Worm (Caenorhabditis elegans) whole organism, L3 larva: Measurements from ENCODE around the gene srw-136.

Experiments
- R02D3.7 ChIP-seq: fragments of 150-350 bp; optimal IDR thresholded peaks from 2 replicates; lab custom pipeline; 2014; ENCODE audit warnings: missing biosample characterization, missing genetic modification characterization
- ZK546.5 ChIP-seq: sonication (generic microtip); optimal IDR thresholded peaks from 2 replicates; lab custom pipeline; 2017; ENCODE audit warnings: missing biosample characterization, missing genetic modification characterization
- ama-1 ChIP-seq: fragments of 150-350 bp; optimal IDR thresholded peaks from 2 replicates; lab custom pipeline; 2018
- ceh-16 ChIP-seq: sonication (generic microtip); optimal IDR thresholded peaks from 2 replicates; lab custom pipeline; 2017; ENCODE audit warnings: missing biosample characterization, missing genetic modification characterization
- ceh-28 ChIP-seq: fragments of 150-350 bp; optimal IDR thresholded peaks from 2 replicates; lab custom pipeline; 2014; ENCODE audit warnings: missing biosample characterization, missing genetic modification reagents, missing genetic modification characterization
- ceh-82 ChIP-seq: fragments of 150-350 bp; optimal IDR thresholded peaks from 2 replicates; lab custom pipeline; 2014; ENCODE audit warnings: missing biosample characterization, missing genetic modification characterization
- daf-12 ChIP-seq: fragments of 150-350 bp; optimal IDR thresholded peaks from 2 replicates; lab custom pipeline; 2014; ENCODE audit warnings: missing biosample characterization, missing genetic modification reagents, missing genetic modification characterization
- eor-1 ChIP-seq, 2 experiments: fragments of 150-350 bp; optimal IDR thresholded peaks; 2 replicates each; lab custom pipeline; 2014 to 2018; ENCODE audit warnings: missing biosample characterization in 2 of 2, missing genetic modification characterization in 2 of 2
- fos-1 ChIP-seq: fragments of 150-350 bp; optimal IDR thresholded peaks from 2 replicates; lab custom pipeline; 2014; ENCODE audit warnings: missing biosample characterization, missing genetic modification characterization
- lsy-12 ChIP-seq: sonication (generic microtip); optimal IDR thresholded peaks from 2 replicates; lab custom pipeline; 2016; ENCODE audit warnings: mild to moderate bottlenecking, missing genetic modification characterization, missing compliant biosample characterization
- mdl-1 ChIP-seq: fragments of 150-350 bp; optimal IDR thresholded peaks from 2 replicates; lab custom pipeline; 2014; ENCODE audit warnings: missing biosample characterization, missing genetic modification characterization
- nfya-1 ChIP-seq: sonication (generic microtip); optimal IDR thresholded peaks from 2 replicates; lab custom pipeline; 2017; ENCODE audit warnings: missing genetic modification characterization, mild to moderate bottlenecking, missing compliant biosample characterization, antibody characterized with exemption, moderate library complexity; ENCODE audit not compliant: insufficient read depth
- nhr-11 ChIP-seq: fragments of 150-350 bp; optimal IDR thresholded peaks from 2 replicates; lab custom pipeline; 2014; ENCODE audit warnings: missing biosample characterization, missing genetic modification characterization
- nhr-12 ChIP-seq: fragments of 150-350 bp; optimal IDR thresholded peaks from 2 replicates; lab custom pipeline; 2014; ENCODE audit warnings: missing biosample characterization, missing genetic modification characterization
- nhr-23 ChIP-seq: fragments of 150-350 bp; optimal IDR thresholded peaks from 2 replicates; lab custom pipeline; 2014; ENCODE audit warnings: missing biosample characterization, missing genetic modification reagents, missing genetic modification characterization
- nhr-237 ChIP-seq: fragments of 150-350 bp; optimal IDR thresholded peaks from 2 replicates; lab custom pipeline; 2014; ENCODE audit warnings: missing biosample characterization, missing genetic modification characterization
- nhr-25 ChIP-seq: sonication (generic microtip); optimal IDR thresholded peaks from 2 replicates; lab custom pipeline; 2017; ENCODE audit warnings: missing biosample characterization, missing genetic modification characterization
- nhr-43 ChIP-seq: sonication (generic microtip); optimal IDR thresholded peaks from 2 replicates; lab custom pipeline; 2016; ENCODE audit warnings: mild to moderate bottlenecking, missing genetic modification characterization, missing compliant biosample characterization; ENCODE audit not compliant: poor library complexity, severe bottlenecking
- nhr-67 ChIP-seq: fragments of 150-350 bp; optimal IDR thresholded peaks from 2 replicates; lab custom pipeline; 2014; ENCODE audit warnings: missing biosample characterization, missing genetic modification characterization
- nhr-76 ChIP-seq: fragments of 150-350 bp; sonication (generic microtip); optimal IDR thresholded peaks from 5 replicates; lab custom pipeline; 2014; ENCODE audit warnings: missing biosample characterization, missing genetic modification characterization
- nhr-77 ChIP-seq: fragments of 150-350 bp; optimal IDR thresholded peaks from 2 replicates; lab custom pipeline; 2014; ENCODE audit warnings: missing biosample characterization, missing genetic modification characterization
- pha-4 ChIP-seq: fragments of 150-350 bp; optimal IDR thresholded peaks from 2 replicates; lab custom pipeline; 2014; ENCODE audit warnings: missing biosample characterization, missing genetic modification reagents, missing genetic modification characterization
- pqm-1 ChIP-seq: fragments of 150-350 bp; optimal IDR thresholded peaks from 2 replicates; lab custom pipeline; 2017; ENCODE audit warnings: missing biosample characterization, missing genetic modification characterization, inconsistent platforms
- sea-2 ChIP-seq: fragments of 150-350 bp; sonication (generic microtip); optimal IDR thresholded peaks from 4 replicates; lab custom pipeline; 2014; ENCODE audit warnings: missing biosample characterization, missing genetic modification reagents, missing genetic modification characterization
- skn-1 ChIP-seq: fragments of 150-350 bp; optimal IDR thresholded peaks from 2 replicates; lab custom pipeline; 2014; ENCODE audit warnings: missing biosample characterization, missing genetic modification characterization
- snpc-4 ChIP-seq: fragments of 150-350 bp; optimal IDR thresholded peaks from 2 replicates; lab custom pipeline; 2014; ENCODE audit warnings: missing biosample characterization, missing genetic modification characterization
- tbx-2 ChIP-seq: sonication (generic microtip); optimal IDR thresholded peaks from 2 replicates; lab custom pipeline; 2016; ENCODE audit warnings: mild to moderate bottlenecking, missing genetic modification characterization, missing compliant biosample characterization
- unc-39 ChIP-seq: sonication (generic microtip); optimal IDR thresholded peaks from 4 replicates; lab custom pipeline; 2017; ENCODE audit warnings: missing biosample characterization, missing genetic modification characterization
- unc-62 ChIP-seq: fragments of 150-350 bp; sonication (generic microtip); optimal IDR thresholded peaks from 4 replicates; lab custom pipeline; 2014; ENCODE audit warnings: missing biosample characterization, missing genetic modification reagents, missing genetic modification characterization
- zag-1 ChIP-seq: fragments of 150-350 bp; optimal IDR thresholded peaks from 2 replicates; lab custom pipeline; 2014; ENCODE audit warnings: missing biosample characterization, missing genetic modification characterization
- ztf-11 ChIP-seq: fragments of 150-350 bp; optimal IDR thresholded peaks from 2 replicates; lab custom pipeline; 2014; ENCODE audit warnings: missing biosample characterization, missing genetic modification characterization
- ztf-4 ChIP-seq: fragments of 150-350 bp; optimal IDR thresholded peaks from 2 replicates; lab custom pipeline; 2014; ENCODE audit warnings: missing biosample characterization, missing genetic modification characterization

Gene srw-136

DNA sequence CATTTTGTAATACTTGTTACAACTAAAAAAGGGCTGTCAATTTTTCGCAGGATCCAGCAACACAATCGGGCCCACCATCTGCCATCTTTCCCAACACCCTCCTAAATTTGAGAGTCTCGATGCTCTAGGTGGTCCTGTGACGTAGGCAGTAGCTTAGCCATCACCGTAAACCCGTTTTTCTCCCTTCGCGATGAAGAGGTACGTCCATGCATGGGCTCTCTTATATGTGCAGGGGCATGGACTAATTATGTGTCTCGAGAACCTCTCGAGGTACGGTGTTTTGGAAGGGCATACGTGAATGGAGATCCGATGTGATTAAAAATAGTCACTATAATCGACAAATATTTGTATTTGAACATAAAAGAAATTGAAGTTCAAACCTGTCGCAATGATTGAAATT lies 30.6 kb upstream of the srw-136 start:
- TF ChIP-seq tbx-2 = no peak

DNA sequence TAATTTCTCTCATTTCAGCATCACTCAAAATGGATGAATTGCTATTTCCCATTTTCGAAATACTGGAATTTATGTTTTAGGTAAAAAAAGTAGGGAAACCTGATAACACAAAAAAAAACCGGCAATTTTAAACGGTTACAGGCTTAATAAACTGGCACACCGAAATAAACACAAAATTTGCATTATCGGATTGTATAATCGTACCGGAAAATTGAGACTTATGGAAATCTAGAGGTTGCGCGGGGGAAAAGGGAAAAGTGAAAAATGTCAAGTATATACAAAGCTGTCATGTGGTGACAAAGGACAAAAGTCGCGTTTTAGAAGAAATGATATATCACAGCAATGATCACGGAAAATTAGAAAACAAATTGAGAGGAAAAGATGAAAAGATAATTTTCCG lies 28.9 kb upstream of the srw-136 start, which contains the start of gene chpf-2:
chpf-2 (minus strand) TSS at position 101 of the 400 bp plus-strand sequence.
- TF ChIP-seq nhr-43 (tag; lab: Kevin White, UChicago) (no peak), zag-1 (tag; lab: Kevin White, UChicago) (no peak), nhr-25 (tag; lab: Kevin White, UChicago) (no peak), nhr-23 (no peak), nhr-12 (no peak), sea-2 (no peak), nfya-1 (tag; lab: Kevin White, UChicago) (no peak), daf-12 (tag; lab: Kevin White, UChicago) (no peak), ceh-82 (tag; lab: Kevin White, UChicago) (no peak), skn-1 (tag; lab: Kevin White, UChicago) (no peak), ztf-4 (tag; lab: Kevin White, UChicago) (no peak), pha-4 (tag; lab: Kevin White, UChicago) (no peak), unc-62 (GFP tag; lab: Kevin White, UChicago) (no peak), lsy-12 (tag; lab: Kevin White, UChicago) (no peak)
- TF ChIP-seq, all 47 proteins: peak for 0

DNA sequence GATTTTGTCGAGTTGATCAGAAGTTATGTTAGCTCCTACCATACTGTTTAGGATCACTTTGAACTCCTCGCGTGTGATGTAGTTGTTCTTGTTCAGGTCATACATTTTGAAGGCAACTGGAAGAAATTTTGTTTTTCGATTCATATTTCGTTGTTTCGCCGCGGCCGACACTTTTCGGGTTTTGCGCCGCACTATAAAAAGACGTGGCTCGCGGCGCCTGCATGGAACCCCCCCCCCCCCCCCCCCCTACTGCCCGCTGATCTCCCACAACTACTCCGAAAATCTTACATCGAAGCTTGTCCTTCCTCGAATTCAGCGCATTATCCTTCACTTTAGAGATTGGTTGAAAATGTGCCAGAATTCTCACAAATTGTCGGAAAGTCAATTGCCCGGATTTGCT lies 27.7 kb upstream of the srw-136 start:
- no peak for TF ChIP-seq nhr-11 (tag; lab: Kevin White, UChicago)
- TF ChIP-seq nhr-76 (tag; lab: Kevin White, UChicago) = no peak
- no peak for TF ChIP-seq nhr-77 (tag; lab: Kevin White, UChicago)
- TF ChIP-seq nhr-23 = no peak
- no peak for TF ChIP-seq pha-4 (tag; lab: Kevin White, UChicago)
- TF ChIP-seq eor-1 (tag; optimal IDR thresholded peaks at IDR 0.05; lab: Kevin White, UChicago) = no peak
- no peak for TF ChIP-seq ZK546.5 (tag; lab: Kevin White, UChicago)
- no peak for TF ChIP-seq nhr-25 (tag; lab: Kevin White, UChicago)
- TF ChIP-seq fos-1 (tag; lab: Kevin White, UChicago) = no peak
- TF ChIP-seq unc-39 (tag; lab: Kevin White, UChicago) = no peak
- no peak for TF ChIP-seq ceh-28 (tag; lab: Kevin White, UChicago)
- TF ChIP-seq zag-1 (tag; lab: Kevin White, UChicago) = no peak

DNA sequence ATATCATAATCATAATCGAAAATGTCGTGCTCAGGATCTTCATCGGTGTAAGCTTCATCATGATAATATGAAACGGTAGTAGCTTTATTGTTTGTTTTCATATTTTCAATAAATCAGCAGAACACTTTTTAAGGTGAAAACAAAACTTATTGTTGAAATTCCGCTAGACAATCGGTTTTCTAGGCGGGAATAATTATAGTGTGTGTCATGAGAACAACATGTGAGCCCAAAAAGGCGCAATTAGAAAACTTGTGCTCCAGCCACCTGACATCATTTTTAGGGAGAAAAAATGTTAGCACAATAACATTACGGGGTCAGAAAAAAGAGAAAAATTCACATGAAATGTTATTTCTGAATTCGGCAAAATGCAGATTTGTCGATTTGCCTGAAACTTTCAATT lies 23.9 kb upstream of the srw-136 start, which contains the start of gene srw-8:
srw-8 (minus strand) TSS at position 101 of the 400 bp plus-strand sequence.
- no peak for TF ChIP-seq nhr-11 (tag; lab: Kevin White, UChicago)
- TF ChIP-seq nfya-1 (tag; lab: Kevin White, UChicago) = no peak
- TF ChIP-seq unc-62 (GFP tag; lab: Kevin White, UChicago) = no peak
- no peak for TF ChIP-seq nhr-237 (tag; lab: Kevin White, UChicago)
- TF ChIP-seq zag-1 (tag; lab: Kevin White, UChicago) = no peak
- no peak for TF ChIP-seq nhr-12
- no peak for TF ChIP-seq ztf-11 (tag; lab: Kevin White, UChicago)
- no peak for TF ChIP-seq ama-1 (lab: Kevin White, UChicago)
- TF ChIP-seq nhr-67 (tag; lab: Kevin White, UChicago) = no peak
- TF ChIP-seq lsy-12 (tag; lab: Kevin White, UChicago) = no peak
- TF ChIP-seq sea-2 = no peak
- TF ChIP-seq fos-1 (tag; lab: Kevin White, UChicago) = no peak
- no peak for TF ChIP-seq nhr-23
- no peak for TF ChIP-seq nhr-43 (tag; lab: Kevin White, UChicago)

DNA sequence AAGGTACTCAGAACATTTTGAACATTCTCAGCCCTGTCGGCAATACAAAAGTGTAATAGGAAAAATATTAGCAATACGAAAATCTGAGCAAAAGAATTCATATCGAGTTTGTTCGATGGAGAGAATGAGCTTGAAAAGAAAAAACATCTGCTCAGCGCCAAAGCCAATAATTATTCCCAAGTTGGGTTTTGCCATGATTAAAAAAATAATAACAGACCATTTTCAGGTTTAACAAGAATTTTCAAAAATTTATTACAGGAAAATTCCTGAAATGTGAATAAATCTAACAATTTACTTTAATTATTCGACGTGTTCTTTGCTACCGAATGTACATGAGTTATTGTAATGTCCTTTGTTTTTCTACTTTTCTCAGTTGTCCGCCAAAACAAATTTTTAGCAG lies 22.0 kb upstream of the srw-136 start, which contains the start of gene irld-38:
irld-38 (minus strand) TSS at position 101 of the 400 bp plus-strand sequence.
- no peak for TF ChIP-seq unc-39 (tag; lab: Kevin White, UChicago)
- TF ChIP-seq snpc-4 (tag; lab: Kevin White, UChicago) = no peak
- no peak for TF ChIP-seq nhr-76 (tag; lab: Kevin White, UChicago)
- no peak for TF ChIP-seq pqm-1 (tag; lab: Kevin White, UChicago)
- no peak for TF ChIP-seq R02D3.7 (tag; lab: Kevin White, UChicago)
- TF ChIP-seq nhr-11 (tag; lab: Kevin White, UChicago) = no peak
- TF ChIP-seq mdl-1 = no peak
- TF ChIP-seq ceh-16 (tag; lab: Kevin White, UChicago) = no peak
